Worm (Caenorhabditis elegans) whole organism, L1 larva: Measurements from ENCODE around the gene sid-2.

Experiments
- C04F5.9 ChIP-seq: sonication (generic microtip); optimal IDR thresholded peaks from 2 replicates; lab custom pipeline; 2016; ENCODE audit warnings: missing genetic modification characterization, missing compliant biosample characterization
- C34B4.2 ChIP-seq: sonication (generic microtip); optimal IDR thresholded peaks from 2 replicates; lab custom pipeline; 2017; ENCODE audit warnings: mild to moderate bottlenecking, missing genetic modification characterization, missing compliant biosample characterization
- aha-1 ChIP-seq: fragments of 150-350 bp; optimal IDR thresholded peaks from 2 replicates; lab custom pipeline; 2014; ENCODE audit warnings: missing biosample characterization, missing genetic modification characterization
- alr-1 ChIP-seq: fragments of 200-800 bp; sonication (Bioruptor generic); optimal IDR thresholded peaks from 2 replicates; lab custom pipeline; 2018; ENCODE audit warnings: borderline replicate concordance, mild to moderate bottlenecking, missing genetic modification characterization, missing compliant biosample characterization
- aly-2 ChIP-seq: fragments of 150-350 bp; optimal IDR thresholded peaks from 2 replicates; lab custom pipeline; 2014; ENCODE audit warnings: missing biosample characterization, missing genetic modification characterization
- ama-1 ChIP-seq: fragments of 150-350 bp; optimal IDR thresholded peaks from 2 replicates; lab custom pipeline; 2014
- blmp-1 ChIP-seq: fragments of 150-350 bp; optimal IDR thresholded peaks from 2 replicates; lab custom pipeline; 2014; ENCODE audit warnings: missing biosample characterization, missing genetic modification characterization
- ceh-82 ChIP-seq, 3 experiments: fragments of 150-350 bp in 1 of 3; sonication (generic microtip) in 2 of 3; optimal IDR thresholded peaks; 2 replicates each; lab custom pipeline; 2014 to 2017; ENCODE audit warnings: missing biosample characterization in 3 of 3, missing genetic modification characterization in 3 of 3
- ceh-88 ChIP-seq: fragments of 200-800 bp; sonication (Bioruptor generic); IDR thresholded peaks from 2 replicates; pipeline ENCODE4 v1.3.6; 2022; ENCODE audit warnings: missing genetic modification characterization, missing compliant biosample characterization
- ceh-90 ChIP-seq: sonication (generic microtip); optimal IDR thresholded peaks from 2 replicates; lab custom pipeline; 2016; ENCODE audit warnings: missing genetic modification characterization, missing compliant biosample characterization
- ces-1 ChIP-seq: fragments of 150-350 bp; optimal IDR thresholded peaks from 2 replicates; lab custom pipeline; 2014; ENCODE audit warnings: missing biosample characterization, missing genetic modification reagents, missing genetic modification characterization
- dpl-1 ChIP-seq, 3 experiments: fragments of 150-350 bp in 2 of 3; sonication (generic microtip) in 1 of 3; optimal IDR thresholded peaks; 2 replicates each; lab custom pipeline; 2014 to 2017; ENCODE audit warnings: missing biosample characterization in 3 of 3, missing genetic modification characterization in 3 of 3, missing genetic modification reagents in 3 of 3
- egl-13 ChIP-seq: sonication (generic microtip); optimal IDR thresholded peaks from 2 replicates; lab custom pipeline; 2016; ENCODE audit warnings: missing genotype, missing genetic modification reagents, missing genetic modification characterization, missing compliant biosample characterization
- elt-2 ChIP-seq: sonication (generic microtip); optimal IDR thresholded peaks from 2 replicates; lab custom pipeline; 2016; ENCODE audit warnings: missing genetic modification characterization, mild to moderate bottlenecking, inconsistent platforms, missing compliant biosample characterization, missing genetic modification reagents
- elt-3 ChIP-seq, 6 experiments: fragments of 150-350 bp in 1 of 6; sonication (generic microtip); optimal IDR thresholded peaks; 2 replicates each; lab custom pipeline; 2017 to 2018; ENCODE audit warnings: missing biosample characterization in 6 of 6, missing genetic modification characterization in 6 of 6, inconsistent platforms in 1 of 6
- ets-5 ChIP-seq: fragments of 200-800 bp; sonication (Bioruptor generic); IDR thresholded peaks from 2 replicates; pipeline ENCODE4 v1.3.6; 2022; ENCODE audit warnings: missing genetic modification characterization, missing compliant biosample characterization
- fkh-10 ChIP-seq: sonication (generic microtip); optimal IDR thresholded peaks from 2 replicates; lab custom pipeline; 2017; ENCODE audit warnings: missing biosample characterization, missing genetic modification reagents, missing genetic modification characterization
- fkh-4 ChIP-seq: sonication (generic microtip); optimal IDR thresholded peaks from 2 replicates; lab custom pipeline; 2016; ENCODE audit warnings: missing compliant biosample characterization, missing genetic modification characterization, borderline replicate concordance
- fkh-8 ChIP-seq: sonication (generic microtip); optimal IDR thresholded peaks from 2 replicates; lab custom pipeline; 2016; ENCODE audit warnings: mild to moderate bottlenecking, missing genetic modification characterization, missing compliant biosample characterization
- fos-1 ChIP-seq: fragments of 150-350 bp; optimal IDR thresholded peaks from 2 replicates; lab custom pipeline; 2014; ENCODE audit warnings: missing biosample characterization, missing genetic modification characterization
- grh-1 ChIP-seq: fragments of 200-800 bp; sonication (Bioruptor generic); IDR thresholded peaks from 2 replicates; pipeline ENCODE4 v1.3.6; 2022; ENCODE audit warnings: missing genetic modification reagents, missing genetic modification characterization, missing compliant biosample characterization
- hlh-17 ChIP-seq: fragments of 200-800 bp; sonication (Bioruptor generic); optimal IDR thresholded peaks from 2 replicates; lab custom pipeline; 2018; ENCODE audit warnings: missing genetic modification characterization, mild to moderate bottlenecking, missing compliant biosample characterization, moderate library complexity, borderline replicate concordance
- hlh-4 ChIP-seq: sonication (generic microtip); optimal IDR thresholded peaks from 2 replicates; lab custom pipeline; 2016; ENCODE audit warnings: mild to moderate bottlenecking, missing genetic modification characterization, missing compliant biosample characterization
- hpl-2 ChIP-seq: fragments of 150-350 bp; optimal IDR thresholded peaks from 2 replicates; lab custom pipeline; 2014; ENCODE audit warnings: missing biosample characterization, missing genetic modification reagents, missing genetic modification characterization
- irx-1 ChIP-seq: sonication (generic microtip); optimal IDR thresholded peaks from 2 replicates; lab custom pipeline; 2016; ENCODE audit warnings: missing genetic modification characterization, missing compliant biosample characterization
- isw-1 ChIP-seq: fragments of 200-800 bp; sonication (Bioruptor generic); IDR thresholded peaks from 2 replicates; pipeline ENCODE4 v1.3.6; 2022; ENCODE audit warnings: missing genetic modification characterization, missing compliant biosample characterization
- lin-35 ChIP-seq, 2 experiments: fragments of 150-350 bp; optimal IDR thresholded peaks; 2 replicates each; lab custom pipeline; 2014; ENCODE audit warnings: missing biosample characterization in 2 of 2, missing genetic modification characterization in 2 of 2, missing genetic modification reagents in 2 of 2
- lin-39 ChIP-seq: fragments of 150-350 bp; optimal IDR thresholded peaks from 2 replicates; lab custom pipeline; 2014; ENCODE audit warnings: missing biosample characterization, missing genetic modification reagents, missing genetic modification characterization
- lir-3 ChIP-seq: sonication (generic microtip); optimal IDR thresholded peaks from 2 replicates; lab custom pipeline; 2016; ENCODE audit warnings: mild to moderate bottlenecking, missing genetic modification characterization, moderate library complexity, missing compliant biosample characterization; ENCODE audit not compliant: poor library complexity
- mef-2 ChIP-seq: fragments of 150-350 bp; optimal IDR thresholded peaks from 2 replicates; lab custom pipeline; 2014; ENCODE audit warnings: missing biosample characterization, missing genetic modification characterization
- mep-1 ChIP-seq: fragments of 150-350 bp; optimal IDR thresholded peaks from 2 replicates; lab custom pipeline; 2014; ENCODE audit warnings: missing biosample characterization, missing genetic modification characterization
- nhr-11 ChIP-seq: fragments of 150-350 bp; optimal IDR thresholded peaks from 2 replicates; lab custom pipeline; 2014; ENCODE audit warnings: missing biosample characterization, missing genetic modification characterization
- nhr-19 ChIP-seq: fragments of 200-800 bp; sonication (Bioruptor generic); conservative IDR thresholded peaks from 2 replicates; pipeline ENCODE4 v1.3.6; 2022; ENCODE audit warnings: missing genetic modification characterization, missing compliant biosample characterization
- nhr-237 ChIP-seq: fragments of 150-350 bp; optimal IDR thresholded peaks from 2 replicates; lab custom pipeline; 2014; ENCODE audit warnings: missing biosample characterization, missing genetic modification characterization
- nhr-47 ChIP-seq: sonication (generic microtip); optimal IDR thresholded peaks from 2 replicates; lab custom pipeline; 2016; ENCODE audit warnings: mild to moderate bottlenecking, missing genetic modification characterization, moderate library complexity, missing compliant biosample characterization
- nhr-71 ChIP-seq: sonication (generic microtip); optimal IDR thresholded peaks from 2 replicates; lab custom pipeline; 2016; ENCODE audit warnings: mild to moderate bottlenecking, missing genetic modification characterization, moderate library complexity, missing compliant biosample characterization
- nhr-77 ChIP-seq: fragments of 150-350 bp; optimal IDR thresholded peaks from 2 replicates; lab custom pipeline; 2014; ENCODE audit warnings: missing biosample characterization, missing genetic modification characterization
- nhr-85 ChIP-seq: sonication (generic microtip); peaks from one replicate; lab custom pipeline; 2016; ENCODE audit warnings: missing genetic modification characterization, inconsistent platforms, missing compliant biosample characterization
- pax-3 ChIP-seq: fragments of 200-800 bp; sonication (Bioruptor generic); optimal IDR thresholded peaks from 2 replicates; lab custom pipeline; 2018; ENCODE audit warnings: mild to moderate bottlenecking, missing genetic modification characterization, moderate library complexity, missing compliant biosample characterization
- pqm-1 ChIP-seq: sonication (generic microtip); optimal IDR thresholded peaks from 3 replicates; lab custom pipeline; 2017; ENCODE audit warnings: missing biosample characterization, missing genetic modification characterization
- skn-1 ChIP-seq: fragments of 150-350 bp; optimal IDR thresholded peaks from 2 replicates; lab custom pipeline; 2014; ENCODE audit warnings: missing biosample characterization, missing genetic modification characterization
- snpc-4 ChIP-seq: fragments of 150-350 bp; optimal IDR thresholded peaks from 2 replicates; lab custom pipeline; 2014; ENCODE audit warnings: missing biosample characterization, missing genetic modification characterization
- sptf-1 ChIP-seq: fragments of 150-350 bp; optimal IDR thresholded peaks from 2 replicates; lab custom pipeline; 2014; ENCODE audit warnings: missing biosample characterization, missing genetic modification characterization
- sup-37 ChIP-seq: fragments of 200-800 bp; sonication (Bioruptor generic); optimal IDR thresholded peaks from 2 replicates; lab custom pipeline; 2018; ENCODE audit warnings: mild to moderate bottlenecking, missing genetic modification characterization, missing compliant biosample characterization
- tbx-2 ChIP-seq: sonication (generic microtip); optimal IDR thresholded peaks from 2 replicates; lab custom pipeline; 2016; ENCODE audit warnings: missing genetic modification characterization, missing compliant biosample characterization
- tlp-1 ChIP-seq: fragments of 150-350 bp; optimal IDR thresholded peaks from 2 replicates; lab custom pipeline; 2014; ENCODE audit warnings: missing biosample characterization, missing genetic modification characterization
- unc-130 ChIP-seq: fragments of 150-350 bp; optimal IDR thresholded peaks from 2 replicates; lab custom pipeline; 2017; ENCODE audit warnings: missing biosample characterization, missing genetic modification characterization, inconsistent platforms
- unc-62 ChIP-seq: fragments of 150-350 bp; optimal IDR thresholded peaks from 2 replicates; lab custom pipeline; 2014; ENCODE audit warnings: missing biosample characterization, missing genetic modification reagents, missing genetic modification characterization
- unc-86 ChIP-seq: sonication (generic microtip); optimal IDR thresholded peaks from 2 replicates; lab custom pipeline; 2016; ENCODE audit warnings: missing genetic modification characterization, missing compliant biosample characterization
- unc-98 ChIP-seq: fragments of 200-800 bp; sonication (Bioruptor generic); IDR thresholded peaks from 2 replicates; pipeline ENCODE4 v1.3.6; 2022; ENCODE audit warnings: missing genetic modification characterization, missing compliant biosample characterization
- xbp-1 ChIP-seq: sonication (generic microtip); optimal IDR thresholded peaks from 2 replicates; lab custom pipeline; 2016; ENCODE audit warnings: missing genetic modification characterization, missing compliant biosample characterization
- zip-4 ChIP-seq: fragments of 200-800 bp; sonication (Bioruptor generic); optimal IDR thresholded peaks from 2 replicates; lab custom pipeline; 2018; ENCODE audit warnings: mild to moderate bottlenecking, missing genetic modification characterization, moderate library complexity, missing compliant biosample characterization
- ztf-11 ChIP-seq, 2 experiments: sonication (generic microtip); optimal IDR thresholded peaks; 2 replicates each; lab custom pipeline; 2016 to 2017; ENCODE audit warnings: missing genetic modification characterization in 2 of 2, missing biosample characterization in 1 of 2, missing compliant biosample characterization in 1 of 2

The sid-2 gene

ce11 chrIII:13643534-13643933, 35.7 kb upstream of the sid-2 start, which contains the start of the genes drr-2 and set-16 (continued):
- TF ChIP-seq lin-39 (peak; percentile 92), ces-1 (GFP tag; lab: Kevin White, UChicago) (peak; percentile 75), snpc-4 (peak; percentile 91), nhr-85 (peak; percentile 100), C04F5.9 (tag; lab: Kevin White, UChicago) (peak; percentile 95), xbp-1 (tag; lab: Kevin White, UChicago) (peak; percentile 98), nhr-11 (tag; lab: Kevin White, UChicago) (peak; percentile 97), sptf-1 (no peak), ceh-88 (GFP tag; lab: Robert Waterston, UW) (peak; percentile 95), ceh-82 (tag; optimal IDR thresholded peaks at IDR 0.05; lab: Kevin White, UChicago) (peak; percentile 98 to 99 (median 99)), ets-5 (GFP tag; lab: Robert Waterston, UW) (no peak), pax-3 (tag; lab: Kevin White, UChicago) (peak; percentile 98), fkh-8 (tag; lab: Kevin White, UChicago) (peak; percentile 99), tbx-2 (tag; lab: Kevin White, UChicago) (peak; percentile 99), elt-2 (tag; lab: Kevin White, UChicago) (peak; percentile 98), zip-4 (peak; percentile 94), tlp-1 (tag; lab: Kevin White, UChicago) (no peak), lir-3 (tag; lab: Kevin White, UChicago) (peak; percentile 92), unc-62 (GFP tag; lab: Kevin White, UChicago) (no peak), ceh-90 (tag; lab: Kevin White, UChicago) (peak; percentile 45), aly-2 (tag; lab: Kevin White, UChicago) (peak; percentile 95), mef-2 (tag; lab: Kevin White, UChicago) (peak; percentile 85), fos-1 (tag; lab: Kevin White, UChicago) (peak; percentile 94), lin-35 (GFP tag; optimal IDR thresholded peaks at IDR 0.05; lab: Kevin White, UChicago) (peak; percentile 94 to 97), elt-3 (tag; optimal IDR thresholded peaks at IDR 0.05; lab: Kevin White, UChicago) (peak in 3 of 6 experiments; percentile 94 to 98 (median 95)), nhr-77 (tag; lab: Kevin White, UChicago) (peak; percentile 98), alr-1 (tag; lab: Kevin White, UChicago) (no peak), nhr-71 (tag; lab: Kevin White, UChicago) (peak; percentile 100), irx-1 (peak; percentile 98), isw-1 (GFP tag; lab: Robert Waterston, UW) (peak; percentile 99), C34B4.2 (peak; percentile 90), nhr-47 (tag; lab: Kevin White, UChicago) (peak; percentile 99), unc-86 (tag; lab: Kevin White, UChicago) (peak; percentile 99), dpl-1 (GFP tag; optimal IDR thresholded peaks at IDR 0.05; lab: Kevin White, UChicago) (peak; percentile 91 to 92 (median 91)), hlh-4 (tag; lab: Kevin White, UChicago) (peak; percentile 53), fkh-4 (tag; lab: Kevin White, UChicago) (peak; percentile 88), aha-1 (peak; percentile 96), nhr-19 (peak; percentile 99), egl-13 (tag; lab: Kevin White, UChicago) (peak; percentile 98), unc-130 (tag; lab: Kevin White, UChicago) (peak; percentile 98), sup-37 (peak; percentile 96), pqm-1 (tag; lab: Kevin White, UChicago) (peak; percentile 27), grh-1 (GFP tag; lab: Robert Waterston, UW) (peak; percentile 98), fkh-10 (GFP tag; lab: Kevin White, UChicago) (peak; percentile 97), blmp-1 (tag; lab: Kevin White, UChicago) (no peak), hpl-2 (GFP tag; lab: Kevin White, UChicago) (peak; percentile 95), mep-1 (tag; lab: Kevin White, UChicago) (peak; percentile 99), skn-1 (tag; lab: Kevin White, UChicago) (peak; percentile 94), unc-98 (GFP tag; lab: Robert Waterston, UW) (peak; percentile 95), nhr-237 (peak; percentile 96), ztf-11 (tag; optimal IDR thresholded peaks at IDR 0.05; lab: Kevin White, UChicago) (peak in 1 of 2 experiments; percentile 94), ama-1 (lab: Kevin White, UChicago) (peak; percentile 48), hlh-17 (GFP tag; lab: Kevin White, UChicago) (no peak)
